Worm (Caenorhabditis elegans): ENCODE data around the gene srz-67.
A peak's percentile ranks its signal among the peaks of the same experiment; 100 is the strongest.

Gene srz-67

DNA sequence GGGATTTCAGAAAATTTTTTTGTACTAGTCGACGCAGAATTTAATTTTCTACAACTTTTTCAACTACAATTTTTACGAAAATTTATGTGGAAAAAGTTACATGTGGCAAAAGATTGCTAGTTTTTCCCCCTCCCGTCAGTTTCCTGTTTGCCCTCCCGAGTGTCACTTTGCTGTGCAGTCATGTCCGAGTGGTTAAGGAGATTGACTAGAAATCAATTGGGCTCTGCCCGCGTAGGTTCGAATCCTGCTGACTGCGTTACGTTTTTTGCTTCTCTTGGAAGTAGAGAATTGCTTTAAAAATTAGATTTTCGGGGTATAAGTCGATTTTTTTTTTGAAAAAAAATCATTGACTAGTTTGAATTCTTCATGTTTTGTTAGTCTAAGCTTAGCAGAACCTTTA is 30.9 kb upstream of the srz-67 start:
- TF ChIP-seq ztf-4 (tag; optimal IDR thresholded peaks at IDR 0.05) (no peak), pha-4 (tag; optimal IDR thresholded peaks at IDR 0.05) (peak; percentile 17), nfya-1 (tag; optimal IDR thresholded peaks at IDR 0.05; ENCODE audit: insufficient read depth) (peak; percentile 8)

DNA sequence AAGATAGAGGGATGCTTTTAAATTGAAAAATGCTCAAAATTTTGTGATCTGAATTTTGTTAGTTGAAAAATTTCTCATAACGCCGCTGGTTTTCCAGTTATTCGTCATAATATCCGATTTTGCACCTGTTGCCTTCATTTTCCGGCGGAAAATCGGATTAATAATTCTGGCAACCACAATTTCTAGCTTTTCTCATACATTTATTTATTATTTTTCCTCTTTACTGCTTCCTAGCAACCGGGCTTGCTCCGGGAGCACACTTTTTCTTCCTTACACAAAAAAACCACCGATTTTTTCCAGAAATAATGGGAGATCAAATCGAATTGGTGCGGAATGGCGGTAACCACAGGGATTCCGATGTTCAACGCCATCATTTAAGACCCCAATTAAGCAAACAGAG is 30.4 kb upstream of the srz-67 start, which contains the start of gene F02E11.7:
TSS of gene F02E11.7 (plus strand) at position 301 of the 400 bp plus-strand sequence.
- TF ChIP-seq pqm-1 (tag; optimal IDR thresholded peaks at IDR 0.05): no peak
- TF ChIP-seq fos-1 (tag; optimal IDR thresholded peaks at IDR 0.05): no peak
- no peak for TF ChIP-seq nhr-43 (tag; optimal IDR thresholded peaks at IDR 0.05; ENCODE audit: poor library complexity, severe bottlenecking)
- no peak for TF ChIP-seq aly-2 (tag; optimal IDR thresholded peaks at IDR 0.05)
- TF ChIP-seq ceh-28 (tag; optimal IDR thresholded peaks at IDR 0.05): no peak
- TF ChIP-seq ztf-11 (tag; optimal IDR thresholded peaks at IDR 0.05): no peak
- TF ChIP-seq tbx-2 (tag; optimal IDR thresholded peaks at IDR 0.05): no peak
- TF ChIP-seq egl-27 (tag; optimal IDR thresholded peaks at IDR 0.05): no peak
- TF ChIP-seq ceh-82 (tag; optimal IDR thresholded peaks at IDR 0.05): no peak
- no peak for TF ChIP-seq lin-39 (tag; optimal IDR thresholded peaks at IDR 0.05)
- no peak for TF ChIP-seq ztf-4 (tag; optimal IDR thresholded peaks at IDR 0.05)
- no peak for TF ChIP-seq mdl-1 (tag; optimal IDR thresholded peaks at IDR 0.05)
- no peak for TF ChIP-seq nhr-28 (tag; optimal IDR thresholded peaks at IDR 0.05)
- TF ChIP-seq ceh-16 (tag; optimal IDR thresholded peaks at IDR 0.05): no peak
- TF ChIP-seq ZK546.5 (tag; optimal IDR thresholded peaks at IDR 0.05): no peak
- TF ChIP-seq nhr-11 (tag; optimal IDR thresholded peaks at IDR 0.05): no peak
- TF ChIP-seq pha-4 (tag; optimal IDR thresholded peaks at IDR 0.05): no peak
- TF ChIP-seq elt-3 (tag; optimal IDR thresholded peaks at IDR 0.05): no peak
- TF ChIP-seq lin-15B (tag; optimal IDR thresholded peaks at IDR 0.05): no peak
- TF ChIP-seq skn-1 (tag; optimal IDR thresholded peaks at IDR 0.05): no peak

DNA sequence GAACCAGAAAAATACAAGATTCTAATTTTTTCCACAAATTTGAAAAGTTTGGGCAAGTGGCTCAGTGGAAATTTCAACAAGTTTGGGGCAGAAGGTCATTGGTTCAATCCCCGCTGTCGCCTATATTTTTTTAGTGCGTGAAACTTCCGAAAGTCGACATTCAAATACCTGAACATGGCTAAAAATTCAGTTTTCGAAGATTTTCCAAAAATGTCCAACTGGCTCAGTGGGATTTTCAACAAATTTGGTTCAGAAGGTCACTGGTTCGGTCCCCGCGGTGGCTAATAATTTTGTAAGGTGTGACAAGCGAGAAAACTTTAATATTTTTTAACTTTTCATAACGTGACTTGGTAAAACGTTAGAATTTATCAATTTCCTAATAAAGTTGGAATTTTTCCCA is 27.8 kb upstream of the srz-67 start:
- TF ChIP-seq nhr-11 (tag; optimal IDR thresholded peaks at IDR 0.05): no peak
- no peak for TF ChIP-seq pqm-1 (tag; optimal IDR thresholded peaks at IDR 0.05)
- TF ChIP-seq nhr-12 (tag; optimal IDR thresholded peaks at IDR 0.05): no peak
- no peak for TF ChIP-seq ztf-11 (tag; optimal IDR thresholded peaks at IDR 0.05)
- TF ChIP-seq ztf-4 (tag; optimal IDR thresholded peaks at IDR 0.05): no peak
- no peak for TF ChIP-seq daf-12 (tag; optimal IDR thresholded peaks at IDR 0.05)
- TF ChIP-seq fkh-10 (GFP tag; optimal IDR thresholded peaks at IDR 0.05): no peak
- TF ChIP-seq nhr-23 (tag; optimal IDR thresholded peaks at IDR 0.05): no peak
- no peak for TF ChIP-seq mml-1 (tag; optimal IDR thresholded peaks at IDR 0.05)

DNA sequence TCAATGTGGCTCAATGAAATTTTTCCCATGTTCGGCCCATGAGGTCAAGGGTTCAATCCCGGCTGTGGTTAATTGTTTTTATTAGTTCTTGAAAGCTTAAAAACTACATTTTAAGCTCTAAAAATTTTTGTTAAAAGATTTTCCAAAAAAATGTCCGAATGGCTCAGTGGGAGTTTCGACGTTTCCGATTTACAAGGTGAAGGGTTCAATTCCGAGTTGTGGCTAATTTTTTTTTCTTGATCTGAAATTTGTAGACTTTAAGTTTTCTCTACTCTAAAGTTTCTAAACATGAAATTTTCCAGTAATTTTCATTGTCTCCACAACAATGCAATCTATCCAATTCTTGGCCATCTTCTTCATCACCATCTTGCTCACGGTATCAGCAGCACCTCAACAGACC is 25.6 kb upstream of the srz-67 start, which contains the start of gene F02E11.2:
TSS of gene F02E11.2 (plus strand) at position 301 of the 400 bp plus-strand sequence.
- TF ChIP-seq nfya-1 (tag; optimal IDR thresholded peaks at IDR 0.05; ENCODE audit: insufficient read depth) (no peak), nhr-77 (tag; optimal IDR thresholded peaks at IDR 0.05) (no peak), ceh-9 (tag; optimal IDR thresholded peaks at IDR 0.05) (no peak), nhr-25 (tag; optimal IDR thresholded peaks at IDR 0.05) (no peak), nhr-12 (tag; optimal IDR thresholded peaks at IDR 0.05) (no peak), mdl-1 (tag; optimal IDR thresholded peaks at IDR 0.05) (no peak), jun-1 (tag; optimal IDR thresholded peaks at IDR 0.05) (no peak), ztf-11 (tag; optimal IDR thresholded peaks at IDR 0.05) (no peak), ceh-82 (tag; optimal IDR thresholded peaks at IDR 0.05) (no peak), pqm-1 (tag; optimal IDR thresholded peaks at IDR 0.05) (no peak), zag-1 (tag; optimal IDR thresholded peaks at IDR 0.05) (no peak), egl-27 (tag; optimal IDR thresholded peaks at IDR 0.05) (no peak), sea-2 (GFP tag; optimal IDR thresholded peaks at IDR 0.05) (no peak), R02D3.7 (tag; optimal IDR thresholded peaks at IDR 0.05) (no peak), fkh-10 (GFP tag; optimal IDR thresholded peaks at IDR 0.05) (no peak), elt-3 (tag; optimal IDR thresholded peaks at IDR 0.05) (no peak)

DNA sequence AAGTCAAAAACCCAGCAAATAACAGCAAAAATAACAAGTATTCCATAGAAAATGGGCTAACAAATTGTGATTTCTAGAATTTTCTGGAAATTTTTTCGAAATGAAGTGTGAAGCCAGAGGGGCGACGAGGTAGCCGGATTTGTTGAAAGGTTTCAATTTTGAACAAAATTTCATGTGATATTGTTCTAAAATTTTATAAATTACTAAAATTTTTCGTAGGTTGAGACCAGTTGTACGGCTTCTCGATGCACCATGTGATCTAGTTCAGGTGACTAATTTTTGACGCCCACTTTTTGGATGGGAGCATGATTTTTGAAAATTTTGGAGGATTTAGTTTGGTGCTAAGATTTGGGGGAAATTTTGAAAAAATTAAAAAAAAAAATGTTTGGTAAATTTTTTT is 22.3 kb upstream of the srz-67 start, which contains the start of gene gcy-19:
TSS of gene gcy-19 (minus strand) at position 101 of the 400 bp plus-strand sequence.
- TF ChIP-seq daf-12 (tag; optimal IDR thresholded peaks at IDR 0.05) (no peak), nhr-67 (tag; optimal IDR thresholded peaks at IDR 0.05) (no peak), snpc-4 (tag; optimal IDR thresholded peaks at IDR 0.05) (no peak), ztf-11 (tag; optimal IDR thresholded peaks at IDR 0.05) (no peak), nhr-23 (tag; optimal IDR thresholded peaks at IDR 0.05) (no peak), lin-39 (tag; optimal IDR thresholded peaks at IDR 0.05) (no peak), eor-1 (tag; optimal IDR thresholded peaks at IDR 0.05) (no peak), hmg-11 (tag; optimal IDR thresholded peaks at IDR 0.05) (no peak), nhr-28 (tag; optimal IDR thresholded peaks at IDR 0.05) (no peak), fkh-10 (GFP tag; optimal IDR thresholded peaks at IDR 0.05) (no peak), pqm-1 (tag; optimal IDR thresholded peaks at IDR 0.05) (no peak), ceh-82 (tag; optimal IDR thresholded peaks at IDR 0.05) (no peak), zag-1 (tag; optimal IDR thresholded peaks at IDR 0.05) (no peak), nhr-237 (tag; optimal IDR thresholded peaks at IDR 0.05) (no peak)

All from whole organism, L3 larva.